Worm (Caenorhabditis elegans) whole organism, L4 larva: ENCODE measurements around the gene ztf-30.
A peak's percentile ranks its signal among the peaks of the same experiment; 100 is the strongest.

Experiments
- D1046.2 ChIP-seq: fragments of 200-800 bp; sonication (Bioruptor generic); IDR thresholded peaks from 2 replicates; pipeline ENCODE4 v1.3.6; 2022; ENCODE audit warnings: missing genetic modification characterization, missing compliant biosample characterization
- F44E2.7 ChIP-seq: fragments of 200-800 bp; sonication (Bioruptor generic); IDR thresholded peaks from 2 replicates; pipeline ENCODE4 v2.1.2; 2022; ENCODE audit warnings: missing genetic modification characterization, missing compliant biosample characterization
- F49E8.2 ChIP-seq: sonication (generic microtip); optimal IDR thresholded peaks from 2 replicates; lab custom pipeline; 2016; ENCODE audit warnings: missing compliant biosample characterization, mild to moderate bottlenecking, missing genetic modification characterization, borderline replicate concordance
- R02D3.7 ChIP-seq: fragments of 150-350 bp; sonication (generic microtip); optimal IDR thresholded peaks from 3 replicates; lab custom pipeline; 2014; ENCODE audit warnings: missing biosample characterization, missing genetic modification characterization
- T20F7.1 ChIP-seq: fragments of 200-800 bp; sonication (Bioruptor generic); optimal IDR thresholded peaks from 2 replicates; lab custom pipeline; 2018; ENCODE audit warnings: mild to moderate bottlenecking, missing genetic modification characterization, missing compliant biosample characterization
- Y105C5A.15 ChIP-seq: fragments of 200-800 bp; sonication (Bioruptor generic); IDR thresholded peaks from 2 replicates; pipeline ENCODE4 v1.3.6; 2022; ENCODE audit warnings: missing genetic modification characterization, missing compliant biosample characterization
- Y48G9A.11 ChIP-seq: fragments of 200-800 bp; sonication (Bioruptor generic); IDR thresholded peaks from 2 replicates; pipeline ENCODE4 v1.3.6; 2022; ENCODE audit warnings: missing genetic modification reagents, missing genetic modification characterization, missing compliant biosample characterization
- Y5F2A.4 ChIP-seq: fragments of 200-800 bp; sonication (Bioruptor generic); optimal IDR thresholded peaks from 2 replicates; lab custom pipeline; 2018; ENCODE audit warnings: mild to moderate bottlenecking, missing genetic modification characterization, missing compliant biosample characterization
- ZK546.5 ChIP-seq, 2 experiments: sonication (generic microtip); optimal IDR thresholded peaks; 2 replicates each; lab custom pipeline; 2017; ENCODE audit warnings: missing biosample characterization in 2 of 2, missing genetic modification characterization in 2 of 2
- aha-1 ChIP-seq: fragments of 150-350 bp; peaks from one replicate; lab custom pipeline; 2014; ENCODE audit warnings: missing biosample characterization, missing genetic modification characterization
- arid-1 ChIP-seq: fragments of 200-800 bp; sonication (Bioruptor generic); conservative IDR thresholded peaks from 2 replicates; pipeline ENCODE4 v1.3.6; 2022; ENCODE audit warnings: missing genetic modification reagents, missing genetic modification characterization, missing compliant biosample characterization
- ceh-44 ChIP-seq: fragments of 200-800 bp; sonication (Bioruptor generic); IDR thresholded peaks from 2 replicates; pipeline ENCODE4 v1.3.6; 2022; ENCODE audit warnings: missing genetic modification reagents, missing genetic modification characterization, missing compliant biosample characterization
- cey-2 ChIP-seq: sonication (generic microtip); optimal IDR thresholded peaks from 3 replicates; lab custom pipeline; 2017; ENCODE audit warnings: missing genetic modification characterization, mild to moderate bottlenecking, missing compliant biosample characterization, antibody characterized with exemption, borderline replicate concordance; ENCODE audit not compliant: insufficient read depth
- ctbp-1 ChIP-seq: fragments of 200-800 bp; sonication (Bioruptor generic); IDR thresholded peaks from 2 replicates; pipeline ENCODE4 v1.3.6; 2022; ENCODE audit warnings: missing genetic modification reagents, missing genetic modification characterization, missing compliant biosample characterization
- dmd-6 ChIP-seq: fragments of 200-800 bp; sonication (Bioruptor generic); IDR thresholded peaks from 2 replicates; pipeline ENCODE4 v1.3.6; 2022; ENCODE audit warnings: missing genetic modification reagents, missing genetic modification characterization, missing compliant biosample characterization
- dmd-8 ChIP-seq: fragments of 200-800 bp; sonication (Bioruptor generic); IDR thresholded peaks from 2 replicates; pipeline ENCODE4 v1.3.6; 2022; ENCODE audit warnings: missing genetic modification characterization, missing compliant biosample characterization
- dmd-9 ChIP-seq: fragments of 200-800 bp; sonication (Bioruptor generic); IDR thresholded peaks from 2 replicates; pipeline ENCODE4 v1.3.6; 2022; ENCODE audit warnings: missing genetic modification reagents, missing genetic modification characterization, missing compliant biosample characterization
- egl-43 ChIP-seq: fragments of 200-800 bp; sonication (Bioruptor generic); IDR thresholded peaks from 2 replicates; pipeline ENCODE4 v1.3.6; 2022; ENCODE audit warnings: missing genetic modification reagents, missing genetic modification characterization, missing compliant biosample characterization
- fkh-10 ChIP-seq: fragments of 150-350 bp; optimal IDR thresholded peaks from 2 replicates; lab custom pipeline; 2014; ENCODE audit warnings: missing biosample characterization, missing genetic modification reagents, missing genetic modification characterization
- fos-1 ChIP-seq: fragments of 150-350 bp; optimal IDR thresholded peaks from 2 replicates; lab custom pipeline; 2014; ENCODE audit warnings: missing biosample characterization, missing genetic modification characterization
- lin-15B ChIP-seq: fragments of 150-350 bp; sonication (generic microtip); optimal IDR thresholded peaks from 3 replicates; lab custom pipeline; 2014; ENCODE audit warnings: missing biosample characterization, missing genetic modification characterization
- lin-29 ChIP-seq: fragments of 200-800 bp; sonication (Bioruptor generic); IDR thresholded peaks from 2 replicates; pipeline ENCODE4 v1.3.6; 2022; ENCODE audit warnings: missing genetic modification reagents, missing genetic modification characterization, missing compliant biosample characterization
- lin-39 ChIP-seq: fragments of 150-350 bp; optimal IDR thresholded peaks from 2 replicates; lab custom pipeline; 2014; ENCODE audit warnings: missing biosample characterization, missing genetic modification reagents, missing genetic modification characterization
- lsy-2 ChIP-seq, 2 experiments: fragments of 150-350 bp in 1 of 2; sonication (generic microtip) in 1 of 2; optimal IDR thresholded peaks; 2 replicates each; lab custom pipeline; 2014 to 2017; ENCODE audit warnings: missing biosample characterization in 2 of 2, missing genetic modification characterization in 2 of 2
- mdl-1 ChIP-seq, 2 experiments: fragments of 150-350 bp in 1 of 2; sonication (generic microtip) in 1 of 2; optimal IDR thresholded peaks; 2 replicates each; lab custom pipeline; 2014 to 2017; ENCODE audit warnings: missing biosample characterization in 2 of 2, missing genetic modification characterization in 2 of 2
- nhr-10 ChIP-seq: fragments of 150-350 bp; optimal IDR thresholded peaks from 2 replicates; lab custom pipeline; 2014; ENCODE audit warnings: missing biosample characterization, missing genetic modification characterization
- snpc-1.2 ChIP-seq: fragments of 200-800 bp; sonication (Bioruptor generic); IDR thresholded peaks from 2 replicates; pipeline ENCODE4 v1.3.6; 2022; ENCODE audit warnings: missing genetic modification reagents, missing genetic modification characterization, missing compliant biosample characterization
- spr-1 ChIP-seq: sonication (generic microtip); optimal IDR thresholded peaks from 2 replicates; lab custom pipeline; 2016; ENCODE audit warnings: mild to moderate bottlenecking, missing genetic modification characterization, missing compliant biosample characterization
- unc-62 ChIP-seq, 3 experiments: fragments of 150-350 bp in 1 of 3; sonication (generic microtip); optimal IDR thresholded peaks in 2 of 3; peaks in 1 of 3; 1 replicate in 1 of 3; 2 replicates in 2 of 3; lab custom pipeline; 2014 to 2017; ENCODE audit warnings: missing biosample characterization in 3 of 3, missing genetic modification characterization in 3 of 3, missing genetic modification reagents in 3 of 3, missing genotype in 1 of 3
- vab-7 ChIP-seq: fragments of 200-800 bp; sonication (Bioruptor generic); IDR thresholded peaks from 2 replicates; pipeline ENCODE4 v1.3.6; 2022; ENCODE audit warnings: missing genetic modification reagents, missing genetic modification characterization, missing compliant biosample characterization
- zip-2 ChIP-seq: fragments of 150-350 bp; optimal IDR thresholded peaks from 2 replicates; lab custom pipeline; 2014; ENCODE audit warnings: missing biosample characterization, missing genetic modification characterization
- ztf-7 ChIP-seq: fragments of 150-350 bp; optimal IDR thresholded peaks from 2 replicates; lab custom pipeline; 2014; ENCODE audit warnings: missing biosample characterization, missing genetic modification characterization

ztf-30 gene

DNA sequence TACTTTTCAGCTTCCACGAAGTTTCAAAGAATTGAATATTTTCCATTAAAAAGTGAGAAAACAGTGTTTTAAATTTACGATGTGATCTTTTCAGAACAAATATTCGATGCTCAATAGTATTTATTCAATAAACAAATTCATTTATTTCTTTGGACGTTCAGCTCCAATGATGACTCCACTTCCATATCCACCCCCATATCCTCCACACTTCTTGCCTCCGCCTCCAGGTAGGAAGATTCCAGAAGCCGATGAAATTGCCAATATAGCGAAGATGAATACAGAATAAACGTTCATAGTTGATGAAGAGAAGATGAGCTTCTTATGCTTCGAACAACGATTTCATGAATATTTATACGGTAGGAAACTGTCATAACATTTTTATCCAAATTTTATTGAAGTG is 8.5 kb downstream of the ztf-30 start, which contains the start of gene fip-3:
TSS of gene fip-3 (minus strand) at position 294 of the 400 bp plus-strand sequence.
- TF ChIP-seq Y105C5A.15: no peak
- no peak for TF ChIP-seq dmd-9 (GFP tag; lab: Robert Waterston, UW)
- peak in 1 of 2 experiments; percentile 94 for TF ChIP-seq unc-62 (GFP tag; optimal IDR thresholded peaks at IDR 0.05 in 1 of 2; lab: Kevin White, UChicago)
- TF ChIP-seq unc-62 (tag; optimal IDR thresholded peaks at IDR 0.05; lab: Kevin White, UChicago): no peak
- no peak for TF ChIP-seq vab-7 (GFP tag; lab: Robert Waterston, UW)
- no peak for TF ChIP-seq lin-15B (tag; lab: Kevin White, UChicago)
- no peak for TF ChIP-seq R02D3.7 (tag; lab: Kevin White, UChicago)
- TF ChIP-seq Y5F2A.4 (GFP tag; lab: Kevin White, UChicago): no peak
- no peak for TF ChIP-seq ceh-44

DNA sequence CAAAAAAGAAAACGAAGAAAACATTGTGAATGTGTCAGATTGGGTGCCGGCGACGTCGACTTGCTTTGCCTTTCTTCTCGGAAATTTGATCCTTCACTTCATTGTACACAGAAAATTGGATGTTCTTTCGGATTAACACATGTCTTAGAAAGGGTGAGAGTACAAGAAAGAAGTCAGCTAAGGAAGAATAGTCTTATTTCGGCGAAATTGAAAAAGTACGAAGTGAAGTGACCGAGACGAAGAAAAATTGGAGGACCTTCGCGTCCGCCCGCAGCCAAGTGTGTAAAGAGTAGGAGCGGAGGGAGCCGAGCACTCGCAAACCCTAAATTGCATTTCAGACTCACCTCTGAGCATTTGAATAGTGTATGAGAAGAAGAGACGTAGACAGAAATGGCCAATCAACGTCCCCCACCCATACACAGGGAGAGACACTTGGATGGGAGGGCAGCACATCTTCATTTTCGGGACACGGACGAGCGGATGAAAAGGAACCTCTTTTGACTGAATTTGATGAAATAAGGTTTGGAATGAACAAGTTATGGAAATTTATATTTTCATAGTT is 9.0 kb downstream of the ztf-30 start, which contains the start of gene glr-1:
TSS of gene glr-1 (minus strand) at position 51 of the 562 bp plus-strand sequence.
- TF ChIP-seq cey-2 (no peak), aha-1 (peak; percentile 91), F44E2.7 (GFP tag; lab: Robert Waterston, UW) (no peak), zip-2 (no peak), dmd-8 (GFP tag; lab: Robert Waterston, UW) (no peak), fkh-10 (peak; percentile 92), ZK546.5 (tag; optimal IDR thresholded peaks at IDR 0.05; lab: Kevin White, UChicago) (no peak), snpc-1.2 (GFP tag; lab: Robert Waterston, UW) (no peak), mdl-1 (tag; optimal IDR thresholded peaks at IDR 0.05; lab: Kevin White, UChicago) (no peak), ztf-7 (tag; lab: Kevin White, UChicago) (no peak), ctbp-1 (GFP tag; lab: Robert Waterston, UW) (0 out of 2 replicates have a peak, but pooled peaks have one; percentile 25)

DNA sequence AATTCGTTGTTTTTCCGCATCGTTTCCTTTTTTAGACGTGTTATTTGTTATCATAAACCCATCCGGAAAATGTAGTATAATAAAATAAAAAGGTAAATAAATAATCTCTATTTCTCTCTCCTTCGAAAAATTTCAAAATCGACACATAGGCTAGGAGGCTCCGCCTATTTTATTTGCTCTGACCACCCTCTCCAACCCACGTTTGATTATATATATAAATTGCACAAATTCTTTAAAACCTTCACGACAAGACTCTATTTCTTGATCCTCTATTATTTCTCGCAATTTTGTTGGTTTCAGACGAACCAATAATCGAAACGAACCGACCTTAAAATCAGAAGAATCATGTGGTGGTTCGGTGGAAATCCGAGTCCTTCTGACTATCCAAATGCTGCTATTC is 16.9 kb downstream of the ztf-30 start, which contains the start of gene doxa-1:
TSS of gene doxa-1 (plus strand) at position 301 of the 400 bp plus-strand sequence.
- peak; percentile 11 for TF ChIP-seq aha-1
- peak in 1 of 2 experiments; percentile 87 for TF ChIP-seq unc-62 (GFP tag; optimal IDR thresholded peaks at IDR 0.05 in 1 of 2; lab: Kevin White, UChicago)
- no peak for TF ChIP-seq unc-62 (tag; optimal IDR thresholded peaks at IDR 0.05; lab: Kevin White, UChicago)
- TF ChIP-seq lin-39 (tag; lab: Kevin White, UChicago): no peak
- TF ChIP-seq dmd-6 (GFP tag; lab: Robert Waterston, UW): no peak
- no peak for TF ChIP-seq lin-29 (GFP tag; lab: Robert Waterston, UW)

DNA sequence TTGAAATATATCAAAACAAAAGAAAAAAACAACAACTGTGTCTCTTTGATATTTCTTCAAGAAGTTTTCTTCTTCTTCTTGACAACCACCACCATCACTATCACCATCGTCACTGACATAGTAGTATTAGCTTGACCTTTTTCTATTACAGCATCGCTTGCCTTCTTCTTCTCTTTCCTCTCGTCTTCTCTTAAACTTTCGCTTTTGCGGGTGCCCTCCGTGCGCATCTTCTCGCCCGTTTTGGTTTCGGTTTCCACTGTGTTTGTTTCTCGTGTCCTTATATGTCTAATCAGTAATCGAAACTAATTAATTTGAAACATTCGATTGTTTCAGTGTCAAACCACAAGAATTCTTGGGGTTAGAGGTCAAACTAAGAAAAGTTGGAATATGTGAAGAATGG is 18.3 kb downstream of the ztf-30 start:
- TF ChIP-seq spr-1 (no peak), aha-1 (peak; percentile 93), ctbp-1 (GFP tag; lab: Robert Waterston, UW) (0 out of 2 replicates have a peak, but pooled peaks have one; percentile 36)

DNA sequence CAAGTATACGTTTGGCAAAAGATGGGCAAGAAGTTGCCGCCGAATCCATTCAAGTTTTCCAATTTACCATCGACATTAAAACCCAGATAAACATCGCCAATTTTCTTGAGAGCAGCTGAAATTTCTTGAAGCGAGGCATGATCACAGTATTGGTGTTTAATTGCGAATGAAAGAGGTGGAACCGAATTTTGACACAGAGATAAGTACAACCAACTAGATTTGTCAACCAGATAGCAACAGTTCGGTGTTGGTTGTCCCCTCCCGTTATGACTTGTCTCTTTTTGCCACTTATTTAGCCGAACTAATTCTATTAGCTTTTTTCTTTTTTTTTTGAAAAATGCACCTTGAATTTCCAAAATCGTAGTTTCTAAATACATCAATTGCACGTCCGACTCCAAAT is 19.3 kb downstream of the ztf-30 start:
- TF ChIP-seq aha-1 (peak; percentile 5), unc-62 (GFP tag; optimal IDR thresholded peaks at IDR 0.05 in 1 of 2; lab: Kevin White, UChicago) (peak in 1 of 2 experiments; percentile 83), unc-62 (tag; optimal IDR thresholded peaks at IDR 0.05; lab: Kevin White, UChicago) (no peak), T20F7.1 (GFP tag; lab: Kevin White, UChicago) (no peak), nhr-10 (tag; lab: Kevin White, UChicago) (no peak), lsy-2 (tag; optimal IDR thresholded peaks at IDR 0.05; lab: Kevin White, UChicago) (no peak), D1046.2 (GFP tag; lab: Robert Waterston, UW) (no peak), ceh-44 (no peak), zip-2 (no peak), vab-7 (GFP tag; lab: Robert Waterston, UW) (no peak), ztf-7 (tag; lab: Kevin White, UChicago) (no peak), fos-1 (tag; lab: Kevin White, UChicago) (no peak), F49E8.2 (tag; lab: Kevin White, UChicago) (no peak), egl-43 (GFP tag; lab: Robert Waterston, UW) (no peak), arid-1 (GFP tag; lab: Robert Waterston, UW) (no peak), Y48G9A.11 (no peak)
